Worm (Caenorhabditis elegans) whole organism, early embryonic: ENCODE measurements around the gene C46G7.1.

Source experiments
- B0310.2 ChIP-seq: sonication (generic microtip); optimal IDR thresholded peaks from 2 replicates; lab custom pipeline; 2016; ENCODE audit warnings: mild to moderate bottlenecking, missing genetic modification characterization, missing compliant biosample characterization
- F13C5.2 ChIP-seq: sonication (generic microtip); optimal IDR thresholded peaks from 2 replicates; lab custom pipeline; 2017; ENCODE audit warnings: mild to moderate bottlenecking, missing genetic modification characterization, inconsistent platforms, missing compliant biosample characterization
- aly-1 ChIP-seq: sonication (generic microtip); optimal IDR thresholded peaks from 2 replicates; lab custom pipeline; 2016; ENCODE audit warnings: missing genetic modification characterization, missing compliant biosample characterization
- ama-1 ChIP-seq: fragments of 150-350 bp; optimal IDR thresholded peaks from 2 replicates; lab custom pipeline; 2014
- ceh-13 ChIP-seq: fragments of 200-800 bp; sonication (Bioruptor generic); optimal IDR thresholded peaks from 2 replicates; lab custom pipeline; 2018; ENCODE audit warnings: mild to moderate bottlenecking, missing genetic modification characterization, missing compliant biosample characterization
- ceh-36 ChIP-seq: sonication (generic microtip); optimal IDR thresholded peaks from 2 replicates; lab custom pipeline; 2016; ENCODE audit warnings: missing genetic modification characterization, inconsistent platforms, missing compliant biosample characterization
- ets-7 ChIP-seq: sonication (generic microtip); optimal IDR thresholded peaks from 2 replicates; lab custom pipeline; 2016; ENCODE audit warnings: missing genotype, missing genetic modification characterization, missing compliant biosample characterization
- flt-1 ChIP-seq: fragments of 200-800 bp; sonication (Bioruptor generic); IDR thresholded peaks from 2 replicates; pipeline ENCODE4 v1.3.6; 2022; ENCODE audit warnings: missing genetic modification characterization, missing compliant biosample characterization
- hmbx-1 ChIP-seq: sonication (generic microtip); optimal IDR thresholded peaks from 2 replicates; lab custom pipeline; 2016; ENCODE audit warnings: mild to moderate bottlenecking, missing genetic modification characterization, missing compliant biosample characterization
- hmg-4 ChIP-seq: fragments of 200-800 bp; sonication (Bioruptor generic); optimal IDR thresholded peaks from 2 replicates; lab custom pipeline; 2018; ENCODE audit warnings: mild to moderate bottlenecking, missing genetic modification characterization, missing compliant biosample characterization
- hnd-1 ChIP-seq: sonication (generic microtip); optimal IDR thresholded peaks from 2 replicates; lab custom pipeline; 2016; ENCODE audit warnings: missing genetic modification characterization, missing compliant biosample characterization
- pes-1 ChIP-seq: fragments of 200-800 bp; sonication (Bioruptor generic); IDR thresholded peaks from 2 replicates; pipeline ENCODE4 v1.3.6; 2022; ENCODE audit warnings: missing genetic modification reagents, missing genetic modification characterization, missing compliant biosample characterization
- scrt-1 ChIP-seq: fragments of 200-800 bp; sonication (Bioruptor generic); IDR thresholded peaks from 2 replicates; pipeline ENCODE4 v1.3.6; 2022; ENCODE audit warnings: missing genetic modification characterization, missing compliant biosample characterization
- sea-1 ChIP-seq: fragments of 200-800 bp; sonication (Bioruptor generic); conservative IDR thresholded peaks from 2 replicates; pipeline ENCODE4 v1.3.6; 2022; ENCODE audit warnings: missing genetic modification characterization, missing compliant biosample characterization
- tbx-11 ChIP-seq: fragments of 200-800 bp; sonication (Bioruptor generic); IDR thresholded peaks from 2 replicates; pipeline ENCODE4 v1.3.6; 2022; ENCODE audit warnings: missing genetic modification characterization, missing compliant biosample characterization
- tbx-37 ChIP-seq: fragments of 200-800 bp; sonication (Bioruptor generic); conservative IDR thresholded peaks from 2 replicates; pipeline ENCODE4 v1.3.6; 2022; ENCODE audit warnings: missing genetic modification reagents, missing genetic modification characterization, missing compliant biosample characterization
- tra-4 ChIP-seq: sonication (generic microtip); optimal IDR thresholded peaks from 2 replicates; lab custom pipeline; 2017; ENCODE audit warnings: missing genetic modification characterization, missing compliant biosample characterization

Gene C46G7.1

DNA sequence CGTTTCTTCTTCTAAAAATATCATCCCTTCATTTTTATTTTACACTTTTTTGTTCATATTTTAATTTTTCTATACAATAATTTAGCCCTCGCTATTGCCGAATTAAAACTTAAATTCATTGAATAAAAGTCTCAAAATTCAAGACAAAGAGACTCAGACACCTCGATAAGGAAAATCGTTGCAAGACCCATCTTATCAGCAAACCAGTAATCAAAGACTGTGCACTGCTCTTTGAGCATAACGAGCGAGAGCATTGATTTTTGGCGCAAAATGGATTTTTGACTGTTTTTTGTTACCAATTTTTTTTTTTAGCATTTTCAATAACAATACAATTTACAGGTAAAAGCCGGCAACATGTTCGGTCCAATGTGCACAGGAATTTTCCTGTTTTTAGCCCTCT lies at the start of gene C46G7.1:
C46G7.1 (plus strand) TSS at position 340 of the 400 bp plus-strand sequence.
- TF ChIP-seq ceh-13 (GFP tag; lab: Kevin White, UChicago) (no peak), sea-1 (no peak), ama-1 (no peak), aly-1 (tag; lab: Kevin White, UChicago) (no peak), ceh-36 (tag; lab: Kevin White, UChicago) (no peak), hnd-1 (tag; lab: Kevin White, UChicago) (no peak), pes-1 (GFP tag; lab: Robert Waterston, UW) (no peak), hmbx-1 (tag; lab: Kevin White, UChicago) (no peak), ets-7 (no peak), tbx-11 (GFP tag; lab: Robert Waterston, UW) (no peak), flt-1 (GFP tag; lab: Robert Waterston, UW) (no peak), hmg-4 (GFP tag; lab: Kevin White, UChicago) (no peak), tra-4 (tag; lab: Kevin White, UChicago) (no peak)

DNA sequence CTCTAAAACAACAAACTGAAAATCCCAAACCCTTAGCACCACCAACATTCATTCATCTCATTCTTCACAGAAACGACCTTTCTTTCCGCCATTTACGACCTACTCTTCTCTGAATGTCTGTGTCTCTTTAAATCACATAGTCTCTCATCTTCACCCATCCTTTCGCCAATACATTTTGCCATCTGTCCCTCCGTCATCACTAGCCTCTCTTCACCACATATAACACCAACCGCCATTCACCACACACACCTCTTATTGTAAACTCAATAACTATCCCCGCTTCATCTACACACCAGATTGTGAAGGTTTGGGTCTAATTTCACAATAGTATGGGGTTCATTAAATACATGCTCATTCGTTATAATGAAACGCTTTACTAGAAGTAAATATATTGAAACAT lies 47.3 kb upstream of the C46G7.1 start:
- TF ChIP-seq pes-1 (GFP tag; lab: Robert Waterston, UW), result no peak
- no peak for TF ChIP-seq F13C5.2
- peak; percentile 52; the same call in 1 of the 2 replicates for TF ChIP-seq sea-1
- TF ChIP-seq B0310.2 (tag; lab: Kevin White, UChicago), result no peak

DNA sequence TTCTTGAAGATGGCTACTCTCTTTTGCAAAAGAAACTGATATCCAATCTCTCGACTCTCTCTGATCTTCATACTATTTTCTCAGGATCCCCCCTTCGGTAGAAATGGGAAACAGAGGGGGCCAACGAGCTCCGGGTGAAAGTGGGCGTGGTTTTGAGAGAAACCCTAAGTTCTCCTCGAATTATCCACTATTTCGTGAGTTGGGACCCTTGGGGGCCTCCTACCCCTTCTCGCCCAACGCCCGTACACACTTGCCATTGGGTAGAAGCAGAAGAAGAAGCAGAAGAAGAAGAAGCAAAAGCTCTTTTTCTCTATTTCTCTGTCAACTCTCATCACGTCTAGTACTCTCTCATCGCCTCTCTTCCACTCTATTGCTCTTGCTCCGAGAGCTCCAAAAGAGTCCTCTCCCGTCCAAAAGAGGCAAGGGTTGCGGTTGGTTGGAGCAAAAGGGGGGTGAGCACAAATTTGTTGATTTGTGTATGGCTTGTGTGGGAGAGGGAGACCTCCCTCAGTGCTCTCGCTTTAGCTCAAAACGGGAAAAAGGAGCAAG lies 43.8 kb upstream of the C46G7.1 start:
- TF ChIP-seq hmg-4 (GFP tag; lab: Kevin White, UChicago) (peak; percentile 55), tra-4 (tag; lab: Kevin White, UChicago) (no peak), scrt-1 (GFP tag; lab: Robert Waterston, UW) (no peak; the same call in 1 of the 2 replicates), hmbx-1 (tag; lab: Kevin White, UChicago) (no peak), tbx-11 (GFP tag; lab: Robert Waterston, UW) (no peak), ets-7 (no peak), sea-1 (no peak), tbx-37 (GFP tag; lab: Robert Waterston, UW) (no peak), ama-1 (no peak), F13C5.2 (peak; percentile 33), aly-1 (tag; lab: Kevin White, UChicago) (no peak), B0310.2 (tag; lab: Kevin White, UChicago) (peak; percentile 9), ceh-36 (tag; lab: Kevin White, UChicago) (no peak), pes-1 (GFP tag; lab: Robert Waterston, UW) (no peak), flt-1 (GFP tag; lab: Robert Waterston, UW) (no peak), hnd-1 (tag; lab: Kevin White, UChicago) (no peak), ceh-13 (GFP tag; lab: Kevin White, UChicago) (no peak)

DNA sequence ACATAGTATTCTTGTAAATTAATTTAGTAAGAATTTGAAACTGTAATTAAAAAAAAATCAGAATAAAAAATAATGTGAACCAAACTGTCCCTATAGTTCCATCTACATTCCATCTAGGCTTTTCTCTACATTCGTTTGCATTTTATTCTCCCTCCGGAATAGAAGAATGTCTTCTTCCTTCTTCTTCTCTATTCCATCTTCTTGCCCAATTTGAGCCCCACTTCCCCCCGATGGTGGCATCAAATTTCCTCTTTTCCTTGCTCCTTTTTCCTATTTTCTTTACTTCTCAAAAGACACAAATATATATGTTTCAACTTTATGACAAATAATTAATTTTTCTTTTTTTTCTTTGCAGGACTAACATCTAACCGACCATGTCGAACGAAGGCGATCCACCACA lies 42.6 kb upstream of the C46G7.1 start, which contains the start of gene unc-44:
unc-44 (plus strand) TSS at position 356 of the 400 bp plus-strand sequence.
- no peak for TF ChIP-seq hmg-4 (GFP tag; lab: Kevin White, UChicago)
- TF ChIP-seq hmbx-1 (tag; lab: Kevin White, UChicago), result no peak
- no peak for TF ChIP-seq ama-1
- no peak for TF ChIP-seq hnd-1 (tag; lab: Kevin White, UChicago)
- no peak for TF ChIP-seq ceh-13 (GFP tag; lab: Kevin White, UChicago)
- no peak for TF ChIP-seq scrt-1 (GFP tag; lab: Robert Waterston, UW)
- TF ChIP-seq tbx-11 (GFP tag; lab: Robert Waterston, UW), result no peak
- no peak for TF ChIP-seq F13C5.2
- TF ChIP-seq sea-1, result no peak
- TF ChIP-seq tbx-37 (GFP tag; lab: Robert Waterston, UW), result no peak
- TF ChIP-seq pes-1 (GFP tag; lab: Robert Waterston, UW), result no peak
- TF ChIP-seq ets-7, result no peak
- no peak for TF ChIP-seq aly-1 (tag; lab: Kevin White, UChicago)
- TF ChIP-seq B0310.2 (tag; lab: Kevin White, UChicago), result no peak

DNA sequence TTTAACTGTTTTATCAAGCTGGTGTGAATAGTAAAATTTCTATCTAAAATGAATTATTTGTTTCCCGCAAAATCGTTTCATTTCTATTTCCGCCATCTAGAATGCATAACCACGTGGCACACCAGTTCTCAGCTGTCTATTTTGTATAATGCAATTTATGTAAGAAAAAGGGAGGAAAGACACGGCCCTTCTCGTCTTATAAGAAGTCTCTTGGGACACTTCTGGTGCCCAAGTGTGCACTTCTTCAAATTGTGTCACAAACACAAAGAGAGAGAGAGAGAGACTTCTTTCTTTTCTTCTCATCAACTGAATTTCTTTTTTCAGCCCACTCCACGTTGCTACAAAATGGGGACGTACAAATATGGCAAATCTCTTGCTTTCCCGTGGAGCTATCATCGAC lies 40.5 kb upstream of the C46G7.1 start:
- TF ChIP-seq tbx-11 (GFP tag; lab: Robert Waterston, UW) (no peak), ets-7 (no peak), sea-1 (no peak), aly-1 (tag; lab: Kevin White, UChicago) (no peak), tra-4 (tag; lab: Kevin White, UChicago) (no peak), scrt-1 (GFP tag; lab: Robert Waterston, UW) (no peak), hmbx-1 (tag; lab: Kevin White, UChicago) (no peak), flt-1 (GFP tag; lab: Robert Waterston, UW) (no peak), hnd-1 (tag; lab: Kevin White, UChicago) (no peak), pes-1 (GFP tag; lab: Robert Waterston, UW) (no peak), F13C5.2 (no peak), ceh-36 (tag; lab: Kevin White, UChicago) (no peak), B0310.2 (tag; lab: Kevin White, UChicago) (no peak), ceh-13 (GFP tag; lab: Kevin White, UChicago) (no peak), hmg-4 (GFP tag; lab: Kevin White, UChicago) (no peak), ama-1 (no peak), tbx-37 (GFP tag; lab: Robert Waterston, UW) (no peak)

DNA sequence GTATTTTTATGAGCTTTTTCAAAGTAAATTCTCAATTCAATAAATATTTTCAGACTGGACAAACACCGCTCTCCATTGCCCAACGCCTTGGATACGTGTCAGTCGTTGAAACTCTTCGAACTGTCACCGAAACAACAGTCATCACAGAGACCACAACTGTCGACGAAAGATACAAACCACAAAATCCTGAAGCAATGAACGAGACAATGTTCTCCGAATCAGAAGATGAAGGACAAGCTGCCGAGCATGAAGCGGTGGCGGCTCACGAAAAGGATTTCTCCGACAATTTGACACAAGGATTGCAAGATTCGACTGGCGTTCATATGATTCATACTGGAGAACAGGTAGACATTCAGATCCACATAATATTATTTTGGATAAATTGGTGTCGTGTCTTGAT lies 38.0 kb upstream of the C46G7.1 start:
- no peak for TF ChIP-seq flt-1 (GFP tag; lab: Robert Waterston, UW)
- no peak for TF ChIP-seq aly-1 (tag; lab: Kevin White, UChicago)
- no peak for TF ChIP-seq F13C5.2
- TF ChIP-seq ama-1, result no peak
- TF ChIP-seq sea-1, result no peak
- TF ChIP-seq pes-1 (GFP tag; lab: Robert Waterston, UW), result no peak
- TF ChIP-seq tbx-11 (GFP tag; lab: Robert Waterston, UW), result no peak
- no peak for TF ChIP-seq tra-4 (tag; lab: Kevin White, UChicago)
- no peak for TF ChIP-seq tbx-37 (GFP tag; lab: Robert Waterston, UW)
- no peak for TF ChIP-seq hmg-4 (GFP tag; lab: Kevin White, UChicago)
- no peak for TF ChIP-seq ceh-13 (GFP tag; lab: Kevin White, UChicago)

DNA sequence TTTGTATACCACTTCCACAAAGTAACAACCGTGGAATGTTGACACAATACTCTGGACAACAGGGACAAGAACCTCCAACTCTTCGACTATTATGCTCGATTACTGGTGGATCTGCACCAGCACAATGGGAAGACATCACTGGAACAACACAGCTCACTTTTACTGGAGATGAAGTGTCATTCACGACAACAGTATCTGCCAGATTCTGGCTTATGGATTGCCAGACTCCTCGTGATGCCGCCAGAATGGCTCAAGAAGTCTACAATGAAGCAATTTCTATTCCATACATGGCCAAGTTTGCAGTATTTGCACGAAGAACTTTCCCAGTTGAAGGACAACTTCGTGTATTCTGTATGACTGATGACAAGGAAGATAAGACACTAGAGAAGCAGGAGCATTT lies 34.6 kb upstream of the C46G7.1 start:
- no peak for TF ChIP-seq hnd-1 (tag; lab: Kevin White, UChicago)
- TF ChIP-seq ets-7, result no peak
- no peak for TF ChIP-seq B0310.2 (tag; lab: Kevin White, UChicago)
- TF ChIP-seq hmbx-1 (tag; lab: Kevin White, UChicago), result no peak
- TF ChIP-seq flt-1 (GFP tag; lab: Robert Waterston, UW), result no peak
- TF ChIP-seq F13C5.2, result no peak
- TF ChIP-seq tra-4 (tag; lab: Kevin White, UChicago), result no peak
- peak; percentile 66 for TF ChIP-seq ama-1
